Fruit fly (Drosophila melanogaster): ENCODE data around the gene Sfp93F.

The Sfp93F gene

DNA sequence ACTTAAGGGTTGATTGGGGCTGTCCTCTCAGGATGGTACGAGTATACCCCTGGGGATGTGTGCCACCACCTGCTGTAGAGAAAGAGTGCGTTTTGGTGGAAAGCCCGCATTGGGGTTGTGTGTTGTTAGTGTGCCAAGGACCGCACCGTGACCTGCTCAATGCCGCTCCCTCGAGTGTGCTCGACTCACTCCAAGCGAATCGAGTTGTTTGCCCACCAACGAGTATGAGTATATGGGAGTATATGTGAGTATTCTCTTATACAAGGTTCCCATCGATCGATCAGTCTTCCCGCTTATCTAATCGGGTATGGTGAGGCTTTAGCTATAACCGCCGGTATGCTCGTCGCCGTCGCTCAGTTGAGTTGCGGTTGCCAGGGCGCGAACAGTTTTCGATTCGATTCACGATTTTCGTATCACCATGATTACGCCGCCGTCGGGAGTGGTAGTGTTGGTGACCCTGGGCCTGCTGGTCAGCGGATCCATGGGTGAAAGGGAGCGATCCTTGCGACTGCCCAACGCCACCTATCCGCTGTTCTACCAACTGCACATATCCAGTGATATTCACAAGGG, 3.7 kb upstream of the Sfp93F start, which contains the start of gene CG5849:
CG5849 (plus strand) TSS at position 356 of the 570 bp plus-strand sequence.
- TF ChIP-seq noc (tag; optimal IDR thresholded peaks at IDR 0.05), result peak; percentile 30

- TF ChIP-seq noc (tag; optimal IDR thresholded peaks at IDR 0.05), result no peak
Observed at dm6 chr3R:21739010-21739409, 2.9 kb upstream of the Sfp93F start, which contains the start of gene CG34034. CG34034 (minus strand) TSS chr3R:21739110.

dm6 chr3R:21737264-21737663, 1.2 kb upstream of the Sfp93F start, which contains the start of gene CG42870:
CG42870 (minus strand) TSS chr3R:21737364.
- TF ChIP-seq noc (tag; optimal IDR thresholded peaks at IDR 0.05), result no peak

DNA sequence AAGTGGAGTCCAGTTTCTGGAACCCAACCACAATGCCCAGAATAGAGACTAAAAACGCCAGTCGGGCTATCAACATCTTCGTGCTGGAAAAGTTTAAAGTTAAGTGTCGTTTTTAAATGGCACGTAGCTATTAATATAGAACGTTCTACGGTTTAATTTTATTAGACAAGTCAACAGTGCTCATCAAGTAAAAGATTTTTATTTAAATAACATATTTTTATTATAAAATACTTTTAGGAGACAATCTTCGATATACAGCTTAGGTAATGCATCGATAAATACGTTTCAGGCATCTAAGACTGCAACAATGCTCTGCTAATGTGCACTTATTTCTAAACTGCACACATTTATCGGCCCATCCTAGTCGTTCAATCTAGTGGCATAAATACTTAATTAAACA, 653 bp upstream of the Sfp93F start, which contains the start of gene CG42869:
CG42869 (minus strand) TSS at position 101 of the 400 bp plus-strand sequence.
- TF ChIP-seq noc (tag; optimal IDR thresholded peaks at IDR 0.05), result no peak

DNA sequence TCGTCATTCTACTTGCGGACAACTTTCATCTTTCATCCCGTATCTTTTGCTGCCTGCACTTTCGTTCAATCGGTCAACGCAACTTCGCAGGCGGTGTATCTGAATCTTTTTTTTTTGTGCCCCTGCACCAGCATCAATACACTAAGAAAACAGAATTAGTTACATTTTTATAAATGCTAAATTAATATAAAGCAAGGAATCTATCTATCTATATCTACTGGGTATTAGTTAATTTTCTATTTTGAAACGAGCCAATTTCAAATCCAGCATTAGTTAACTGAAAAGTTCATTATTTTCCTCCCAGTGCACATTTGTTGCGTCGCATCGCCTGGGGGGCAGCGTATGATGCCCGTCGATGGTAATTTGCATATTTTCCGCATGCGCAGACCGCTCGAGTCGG, 3.2 kb downstream of the Sfp93F start:
- no peak for TF ChIP-seq noc (tag; optimal IDR thresholded peaks at IDR 0.05)

DNA sequence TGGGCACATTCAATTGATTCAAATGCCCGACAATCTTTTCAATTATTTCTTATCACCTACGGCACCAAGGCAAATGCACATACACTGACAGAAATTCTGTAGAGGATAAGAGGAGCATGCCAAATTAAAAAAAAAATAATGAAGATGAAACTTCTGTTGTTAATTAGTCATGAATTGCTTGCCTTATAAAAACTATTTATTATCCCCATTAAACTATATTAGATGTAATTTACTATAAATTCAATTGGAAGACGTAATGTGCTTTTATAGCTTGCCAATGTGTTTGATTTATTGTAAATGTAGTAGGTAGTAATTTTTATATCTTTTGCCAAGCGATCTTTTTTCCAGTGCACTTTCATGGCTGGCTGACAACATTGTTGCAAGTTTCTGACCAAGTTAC, 4.4 kb downstream of the Sfp93F start:
- no peak for TF ChIP-seq noc (tag; optimal IDR thresholded peaks at IDR 0.05)

DNA sequence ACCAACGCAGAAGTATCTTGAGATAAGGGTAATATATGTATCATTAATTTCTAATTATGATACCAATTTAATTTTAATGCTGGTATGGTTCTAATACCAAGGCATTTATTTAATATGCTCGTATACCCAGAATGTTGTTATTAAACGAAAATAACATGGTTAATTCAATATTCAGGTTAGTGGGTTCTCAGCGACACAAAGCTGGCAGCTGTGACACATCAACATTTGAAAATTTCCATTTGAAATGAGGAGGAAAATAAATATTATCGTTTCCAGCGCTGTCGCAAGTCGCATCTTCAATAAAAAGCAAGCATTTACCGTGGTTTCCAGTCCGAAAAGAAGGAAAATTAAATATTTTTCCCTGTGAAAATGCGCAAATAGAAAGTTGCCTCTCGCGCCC, 5.1 kb downstream of the Sfp93F start:
- TF ChIP-seq noc (tag; optimal IDR thresholded peaks at IDR 0.05), result no peak

DNA sequence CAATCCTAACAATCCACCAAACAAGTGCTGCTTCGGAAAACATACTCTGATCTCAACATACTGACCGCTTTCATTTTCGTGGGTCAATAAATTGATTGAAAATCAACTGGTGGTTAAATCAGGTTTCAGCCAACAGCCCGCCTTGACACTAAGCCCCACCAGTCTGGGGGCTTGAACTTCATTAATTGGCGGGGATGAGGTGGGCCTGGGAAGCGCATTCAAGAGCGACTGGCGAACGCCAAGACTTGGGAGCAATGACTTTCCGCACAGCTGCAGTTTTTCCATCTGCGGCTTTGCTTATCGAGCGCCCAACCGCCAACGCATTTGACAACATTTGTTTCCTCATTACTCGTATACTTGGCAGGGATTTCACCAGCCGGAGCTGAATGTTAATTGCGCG, 9.5 kb downstream of the Sfp93F start:
- TF ChIP-seq noc (tag; optimal IDR thresholded peaks at IDR 0.05), result no peak

DNA sequence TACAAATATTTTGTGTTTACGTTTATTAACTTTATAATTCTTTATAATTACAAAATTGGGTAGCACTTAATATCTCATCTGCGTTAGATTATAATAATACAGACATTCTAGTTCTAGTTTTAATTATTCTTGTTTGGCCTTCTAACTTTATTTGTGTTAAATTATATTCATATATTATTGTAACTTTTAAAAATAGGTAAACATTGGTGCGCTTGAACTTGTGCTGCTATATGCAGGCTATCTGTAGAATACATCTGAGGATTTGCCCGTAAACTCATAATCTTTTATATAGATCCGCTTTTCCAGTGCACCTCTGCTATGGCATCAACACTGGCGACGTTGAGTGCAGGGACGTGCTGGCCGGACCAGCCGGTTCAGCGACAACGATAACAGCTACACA, 13.6 kb downstream of the Sfp93F start:
- TF ChIP-seq noc (tag; optimal IDR thresholded peaks at IDR 0.05), result no peak

DNA sequence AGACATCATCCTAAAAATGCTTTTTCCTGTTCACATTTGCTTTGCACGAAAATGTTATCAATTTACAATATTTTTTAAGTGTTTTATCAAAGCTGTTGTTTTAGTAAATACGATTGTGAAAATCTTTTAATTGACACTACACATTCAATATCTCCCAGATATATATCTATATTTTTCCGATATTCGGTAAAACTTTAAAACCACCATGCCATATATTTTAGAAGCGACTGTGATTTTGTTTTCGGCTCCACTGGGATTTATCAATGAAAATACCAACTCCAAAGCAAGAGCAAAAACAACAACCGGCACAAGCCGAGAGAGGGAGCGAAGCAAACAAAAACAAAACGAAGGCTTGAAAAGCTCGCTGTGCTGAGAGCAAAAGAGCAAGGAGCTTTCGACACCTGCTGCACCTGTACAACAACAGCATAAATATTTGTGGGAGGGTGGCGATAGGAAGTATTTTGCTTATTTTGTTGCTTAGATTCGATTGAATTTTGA, 16.1 kb downstream of the Sfp93F start:
- TF ChIP-seq noc (tag; optimal IDR thresholded peaks at IDR 0.05), result peak; percentile 19

dm6 chr3R:21719420-21719933, 16.6 kb downstream of the Sfp93F start, which contains the start of gene CG31176:
CG31176 (minus strand) TSS chr3R:21719660.
- no peak for TF ChIP-seq noc (tag; optimal IDR thresholded peaks at IDR 0.05)

DNA sequence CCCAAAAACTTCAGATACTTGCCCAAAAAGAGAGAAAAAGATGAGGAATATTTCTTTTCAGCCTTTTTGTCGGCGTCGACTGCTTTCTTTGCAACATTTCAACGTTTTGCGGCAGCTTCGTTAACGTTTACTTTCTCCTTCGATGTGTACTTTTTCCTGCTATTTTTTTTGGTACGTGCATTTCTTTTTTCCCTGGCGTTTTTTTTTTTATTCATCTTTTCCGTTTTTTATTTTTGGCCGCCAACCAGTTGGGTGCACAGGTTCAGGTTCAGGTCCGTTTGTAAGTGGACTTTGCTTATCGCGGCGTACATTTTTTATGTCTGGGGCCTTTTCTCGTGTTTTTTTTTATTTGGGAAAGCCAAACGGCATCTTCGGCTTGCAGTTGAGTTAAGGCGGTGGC, 31.7 kb downstream of the Sfp93F start:
- no peak for TF ChIP-seq noc (tag; optimal IDR thresholded peaks at IDR 0.05)

DNA sequence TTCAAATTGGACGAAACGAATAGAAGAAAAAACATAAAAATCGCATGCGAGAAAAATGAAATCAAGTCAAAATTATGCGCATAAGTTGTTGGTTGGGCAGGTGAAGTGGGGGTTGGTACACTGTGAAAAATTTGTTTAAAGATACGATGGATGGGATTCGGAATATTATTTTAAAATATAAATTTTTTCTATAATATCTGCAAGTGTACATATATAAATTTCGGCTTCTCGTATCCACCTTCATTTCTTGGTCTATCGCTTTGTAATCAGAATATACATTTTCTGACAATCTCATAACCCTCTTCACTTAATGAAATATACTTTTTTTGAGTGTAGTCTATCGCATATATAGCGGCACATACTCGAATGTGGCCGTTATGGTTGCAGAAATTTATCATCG, 32.8 kb downstream of the Sfp93F start:
- no peak for TF ChIP-seq noc (tag; optimal IDR thresholded peaks at IDR 0.05)

dm6 chr3R:21701529-21701928, 34.6 kb downstream of the Sfp93F start:
- no peak for TF ChIP-seq noc (tag; optimal IDR thresholded peaks at IDR 0.05)

dm6 chr3R:21700458-21700857, 35.6 kb downstream of the Sfp93F start:
- TF ChIP-seq noc (tag; optimal IDR thresholded peaks at IDR 0.05), result no peak

dm6 chr3R:21698895-21699300, 37.2 kb downstream of the Sfp93F start:
- TF ChIP-seq noc (tag; optimal IDR thresholded peaks at IDR 0.05), result peak; percentile 25

dm6 chr3R:21693110-21693672, 42.9 kb downstream of the Sfp93F start:
- TF ChIP-seq noc (tag; optimal IDR thresholded peaks at IDR 0.05), result no peak
